Fruit fly (Drosophila melanogaster) whole organism, embryonic: ENCODE results near the gene CG42529.
"Not testable (repeated sequence)": the region's sequence is repeated elsewhere in the genome, so short reads cannot be mapped to it uniquely, and the experiment has no call there.

Experiments
- sc ChIP-seq, 3 experiments: fragments of >200 bp in 2 of 3; fragments of 200-800 bp in 1 of 3; sonication (Bioruptor generic) in 1 of 3; optimal IDR thresholded peaks; 2 replicates in 2 of 3; 3 replicates in 1 of 3; lab custom pipeline; 2017; ENCODE audit warnings: mild to moderate bottlenecking in 1 of 3, missing biosample characterization in 1 of 3, missing genetic modification characterization in 1 of 3, missing genetic modification reagents in 1 of 3
- unpg ChIP-seq: fragments of 200-800 bp; sonication (Bioruptor generic); optimal IDR thresholded peaks from 3 replicates; lab custom pipeline; 2018; ENCODE audit warnings: missing biosample characterization, mild to moderate bottlenecking, missing genetic modification characterization, moderate library complexity

dm6 chr3L:19749644-19750043 lies 20.9 kb downstream of the CG42529 start, which contains the start of gene CG42638:
- not testable (repeated sequence) for TF ChIP-seq unpg; sc (optimal IDR thresholded peaks at IDR 0.05; lab: Kevin White, UChicago); sc (GFP tag; optimal IDR thresholded peaks at IDR 0.05; lab: Kevin White, UChicago)
